Worm (Caenorhabditis elegans) whole organism, midembryonic: ENCODE data around the gene skr-15.

Experiments used
- T22C8.4 ChIP-seq: fragments of 200-800 bp; sonication (Bioruptor generic); IDR thresholded peaks from 2 replicates; pipeline ENCODE4 v1.3.6; 2022; ENCODE audit warnings: missing genetic modification characterization, missing compliant biosample characterization
- cog-1 ChIP-seq: sonication (generic microtip); optimal IDR thresholded peaks from 2 replicates; lab custom pipeline; 2016; ENCODE audit warnings: missing genetic modification characterization, missing compliant biosample characterization
- flt-1 ChIP-seq: fragments of 200-800 bp; sonication (Bioruptor generic); IDR thresholded peaks from 2 replicates; pipeline ENCODE4 v1.3.6; 2022; ENCODE audit warnings: missing genetic modification characterization, missing compliant biosample characterization
- klf-2 ChIP-seq: fragments of 200-800 bp; sonication (Bioruptor generic); conservative IDR thresholded peaks from 2 replicates; pipeline ENCODE4 v1.3.6; 2022; ENCODE audit warnings: missing genetic modification reagents, missing genetic modification characterization, missing compliant biosample characterization
- med-1 ChIP-seq: sonication (generic microtip); optimal IDR thresholded peaks from 2 replicates; lab custom pipeline; 2017; ENCODE audit warnings: missing genetic modification characterization, mild to moderate bottlenecking, missing compliant biosample characterization, antibody characterized with exemption, missing genetic modification reagents; ENCODE audit not compliant: insufficient read depth
- ref-1 ChIP-seq: fragments of 200-800 bp; sonication (Bioruptor generic); conservative IDR thresholded peaks from 2 replicates; pipeline ENCODE4 v1.3.6; 2022; ENCODE audit warnings: missing genetic modification reagents, missing genetic modification characterization, missing compliant biosample characterization
- tab-1 ChIP-seq: fragments of 200-800 bp; sonication (Bioruptor generic); IDR thresholded peaks from 2 replicates; pipeline ENCODE4 v1.3.6; 2022; ENCODE audit warnings: missing genetic modification characterization, missing compliant biosample characterization
- ztf-23 ChIP-seq: fragments of 200-800 bp; sonication (Bioruptor generic); IDR thresholded peaks from 2 replicates; pipeline ENCODE4 v1.3.6; 2022; ENCODE audit warnings: missing genetic modification reagents, missing genetic modification characterization, missing compliant biosample characterization
- ztf-29 ChIP-seq: fragments of 200-800 bp; sonication (Bioruptor generic); IDR thresholded peaks from 2 replicates; pipeline ENCODE4 v1.3.6; 2022; ENCODE audit warnings: missing genetic modification reagents, missing genetic modification characterization, missing compliant biosample characterization

ce11 chrII:3846028-3846427, 22.1 kb downstream of the skr-15 start, which contains the start of gene C17A2.2:
- TF ChIP-seq tab-1 (GFP tag; lab: Robert Waterston, UW): no peak
- TF ChIP-seq ref-1 (GFP tag; lab: Robert Waterston, UW): no peak
- no peak for TF ChIP-seq flt-1 (GFP tag; lab: Robert Waterston, UW)
- TF ChIP-seq med-1: no peak
- TF ChIP-seq ztf-23 (GFP tag; lab: Robert Waterston, UW): no peak
- no peak for TF ChIP-seq ztf-29 (GFP tag; lab: Robert Waterston, UW)
- TF ChIP-seq klf-2 (GFP tag; lab: Robert Waterston, UW): no peak
- TF ChIP-seq cog-1 (tag; lab: Kevin White, UChicago): no peak
- TF ChIP-seq T22C8.4 (GFP tag; lab: Robert Waterston, UW): no peak
